Fruit fly (Drosophila melanogaster) whole organism, pupa: Measurements from ENCODE around the gene Ggamma30A.

Experiments used
- CG10348 ChIP-seq: fragments of 200-800 bp; sonication (Bioruptor generic); IDR thresholded peaks from 2 replicates; pipeline ENCODE4 v1.3.6; 2022; ENCODE audit warnings: missing biosample characterization, missing genetic modification characterization
- CG12605 ChIP-seq: fragments of 200-800 bp; sonication (Bioruptor generic); IDR thresholded peaks from 2 replicates; pipeline ENCODE4 v1.3.6; 2022; ENCODE audit warnings: missing biosample characterization, missing genetic modification characterization
- CG14655 ChIP-seq: fragments of 200-800 bp; sonication (Bioruptor generic); optimal IDR thresholded peaks from 3 replicates; lab custom pipeline; 2017; ENCODE audit warnings: mild to moderate bottlenecking, missing biosample characterization, missing genetic modification reagents, missing genetic modification characterization
- CG17806 ChIP-seq: fragments of 200-800 bp; sonication (Bioruptor generic); optimal IDR thresholded peaks from 2 replicates; lab custom pipeline; 2018; ENCODE audit warnings: missing biosample characterization, mild to moderate bottlenecking, missing genetic modification characterization, moderate library complexity
- CG32121 ChIP-seq: fragments of 200-800 bp; sonication (Bioruptor generic); IDR thresholded peaks from 2 replicates; pipeline ENCODE4 v1.3.6; 2022; ENCODE audit warnings: missing biosample characterization, missing genetic modification characterization
- CG34367 ChIP-seq: fragments of 200-800 bp; sonication (Bioruptor generic); optimal IDR thresholded peaks from 2 replicates; lab custom pipeline; 2018; ENCODE audit warnings: missing biosample characterization, mild to moderate bottlenecking, missing genetic modification characterization
- CG9948 ChIP-seq: fragments of 200-800 bp; sonication (Bioruptor generic); optimal IDR thresholded peaks from 2 replicates; lab custom pipeline; 2018; ENCODE audit warnings: missing biosample characterization, mild to moderate bottlenecking, missing genetic modification characterization, moderate library complexity
- D1 ChIP-seq: fragments of 200-800 bp; sonication (Bioruptor generic); optimal IDR thresholded peaks from 2 replicates; lab custom pipeline; 2018; ENCODE audit warnings: missing biosample characterization, mild to moderate bottlenecking, missing genetic modification characterization, moderate library complexity
- EcR ChIP-seq: fragments of 200-800 bp; sonication (Bioruptor generic); optimal IDR thresholded peaks from 3 replicates; lab custom pipeline; 2019; ENCODE audit warnings: missing biosample characterization, missing genetic modification characterization, mild to moderate bottlenecking, moderate library complexity, missing genetic modification reagents
- Ets98B ChIP-seq: fragments of 200-800 bp; sonication (Bioruptor generic); IDR thresholded peaks from 2 replicates; pipeline ENCODE4 v1.3.6; 2022; ENCODE audit warnings: missing biosample characterization, missing genetic modification characterization
- Pif1A ChIP-seq: fragments of 200-800 bp; sonication (Bioruptor generic); optimal IDR thresholded peaks from 3 replicates; lab custom pipeline; 2016; ENCODE audit warnings: missing biosample characterization, missing genetic modification characterization
- Pif1B ChIP-seq: fragments of 200-800 bp; sonication (Bioruptor generic); optimal IDR thresholded peaks from 3 replicates; lab custom pipeline; 2016; ENCODE audit warnings: missing biosample characterization, missing genetic modification characterization
- fd96Ca ChIP-seq: fragments of 200-800 bp; sonication (Bioruptor generic); IDR thresholded peaks from 3 replicates; pipeline ENCODE4 v1.3.6; 2022; ENCODE audit warnings: missing biosample characterization, missing genetic modification characterization
- rn ChIP-seq: fragments of 200-800 bp; sonication (Bioruptor generic); IDR thresholded peaks from 2 replicates; pipeline ENCODE4 v1.3.6; 2022; ENCODE audit warnings: missing biosample characterization, missing genetic modification characterization

dm6 chr2L:9327444-9327843 lies 71.1 kb downstream of the Ggamma30A start, which contains the start of gene CG17005:
- no peak for TF ChIP-seq CG32121 (GFP tag; lab: Robert Waterston, UW)
- no peak for TF ChIP-seq Pif1B (GFP tag; lab: Kevin White, UChicago)
- TF ChIP-seq CG34367 (tag; lab: Kevin White, UChicago), result no peak
- no peak for TF ChIP-seq EcR (GFP tag; lab: Kevin White, UChicago)
- TF ChIP-seq D1 (tag; lab: Kevin White, UChicago), result no peak
- TF ChIP-seq Pif1A (GFP tag; lab: Kevin White, UChicago), result no peak
- TF ChIP-seq fd96Ca, result no peak
- no peak for TF ChIP-seq CG9948
- no peak for TF ChIP-seq Ets98B
- TF ChIP-seq CG14655 (GFP tag; lab: Kevin White, UChicago), result no peak
- no peak for TF ChIP-seq CG17806 (tag; lab: Kevin White, UChicago)
- TF ChIP-seq CG10348 (GFP tag; lab: Robert Waterston, UW), result no peak
- TF ChIP-seq rn, result no peak
- TF ChIP-seq CG12605, result no peak
